Worm (Caenorhabditis elegans) whole organism, mixed stage, embryonic: ENCODE data around the gene ZK418.13.

Experiments
- M03D4.4 ChIP-seq: sonication (generic microtip); optimal IDR thresholded peaks from 2 replicates; lab custom pipeline; 2017; ENCODE audit warnings: mild to moderate bottlenecking, missing genetic modification characterization, missing compliant biosample characterization
- bed-3 ChIP-seq: fragments of 200-800 bp; sonication (Bioruptor generic); optimal IDR thresholded peaks from 3 replicates; lab custom pipeline; 2018; ENCODE audit warnings: mild to moderate bottlenecking, missing genetic modification characterization, moderate library complexity, missing compliant biosample characterization
- blmp-1 ChIP-seq: fragments of 150-350 bp; optimal IDR thresholded peaks from 2 replicates; lab custom pipeline; 2014; ENCODE audit warnings: missing biosample characterization, missing genetic modification characterization
- ceh-39 ChIP-seq: fragments of 150-350 bp; optimal IDR thresholded peaks from 2 replicates; lab custom pipeline; 2014; ENCODE audit warnings: missing biosample characterization, missing genetic modification characterization
- ceh-43 ChIP-seq: fragments of 200-800 bp; sonication (Bioruptor generic); optimal IDR thresholded peaks from 2 replicates; lab custom pipeline; 2018; ENCODE audit warnings: mild to moderate bottlenecking, missing genetic modification characterization, moderate library complexity, missing compliant biosample characterization
- ceh-83 ChIP-seq: fragments of 200-800 bp; sonication (Bioruptor generic); optimal IDR thresholded peaks from 2 replicates; lab custom pipeline; 2018; ENCODE audit warnings: mild to moderate bottlenecking, missing genetic modification characterization, missing compliant biosample characterization
- ces-1 ChIP-seq: fragments of 150-350 bp; optimal IDR thresholded peaks from 2 replicates; lab custom pipeline; 2014; ENCODE audit warnings: missing biosample characterization, missing genetic modification reagents, missing genetic modification characterization
- cnd-1 ChIP-seq: fragments of 200-800 bp; sonication (Bioruptor generic); optimal IDR thresholded peaks from 2 replicates; lab custom pipeline; 2018; ENCODE audit warnings: mild to moderate bottlenecking, missing genetic modification characterization, missing compliant biosample characterization
- drap-1 ChIP-seq: fragments of 200-800 bp; sonication (Bioruptor generic); optimal IDR thresholded peaks from 3 replicates; lab custom pipeline; 2018; ENCODE audit warnings: mild to moderate bottlenecking, missing genetic modification characterization, missing compliant biosample characterization
- elt-1 ChIP-seq: sonication (generic microtip); optimal IDR thresholded peaks from 2 replicates; lab custom pipeline; 2017; ENCODE audit warnings: missing genetic modification characterization, mild to moderate bottlenecking, missing compliant biosample characterization, antibody characterized with exemption, moderate library complexity, borderline replicate concordance; ENCODE audit not compliant: insufficient read depth
- elt-3 ChIP-seq: fragments of 150-350 bp; optimal IDR thresholded peaks from 2 replicates; lab custom pipeline; 2014; ENCODE audit warnings: missing biosample characterization, missing genetic modification characterization
- flh-1 ChIP-seq: fragments of 200-800 bp; sonication (Bioruptor generic); optimal IDR thresholded peaks from 2 replicates; lab custom pipeline; 2018; ENCODE audit warnings: mild to moderate bottlenecking, missing genetic modification characterization, moderate library complexity, missing compliant biosample characterization
- ham-2 ChIP-seq: fragments of 200-800 bp; sonication (Bioruptor generic); optimal IDR thresholded peaks from 2 replicates; lab custom pipeline; 2018; ENCODE audit warnings: mild to moderate bottlenecking, missing genetic modification characterization, missing compliant biosample characterization
- hlh-1 ChIP-seq: fragments of 150-350 bp; optimal IDR thresholded peaks from 2 replicates; lab custom pipeline; 2014; ENCODE audit warnings: missing biosample characterization, missing genetic modification reagents, missing genetic modification characterization
- lin-13 ChIP-seq: fragments of 150-350 bp; optimal IDR thresholded peaks from 2 replicates; lab custom pipeline; 2014; ENCODE audit warnings: missing biosample characterization, missing genetic modification characterization
- lin-32 ChIP-seq: fragments of 200-800 bp; sonication (Bioruptor generic); optimal IDR thresholded peaks from 2 replicates; lab custom pipeline; 2018; ENCODE audit warnings: mild to moderate bottlenecking, missing genetic modification characterization, missing compliant biosample characterization
- lsy-2 ChIP-seq: fragments of 150-350 bp; optimal IDR thresholded peaks from 2 replicates; lab custom pipeline; 2014; ENCODE audit warnings: missing biosample characterization, missing genetic modification characterization
- mab-5 ChIP-seq: fragments of 150-350 bp; optimal IDR thresholded peaks from 2 replicates; lab custom pipeline; 2014; ENCODE audit warnings: missing biosample characterization, missing genetic modification characterization
- mep-1 ChIP-seq: fragments of 150-350 bp; optimal IDR thresholded peaks from 2 replicates; lab custom pipeline; 2017; ENCODE audit warnings: missing biosample characterization, missing genetic modification reagents, missing genetic modification characterization, inconsistent platforms
- mls-2 ChIP-seq: sonication (generic microtip); optimal IDR thresholded peaks from 2 replicates; lab custom pipeline; 2016; ENCODE audit warnings: mild to moderate bottlenecking, missing genetic modification characterization, moderate library complexity, missing compliant biosample characterization
- nhr-12 ChIP-seq: fragments of 150-350 bp; optimal IDR thresholded peaks from 2 replicates; lab custom pipeline; 2014; ENCODE audit warnings: missing biosample characterization, missing genetic modification characterization
- nhr-2 ChIP-seq: fragments of 150-350 bp; optimal IDR thresholded peaks from 2 replicates; lab custom pipeline; 2014; ENCODE audit warnings: missing biosample characterization, missing genetic modification characterization
- nhr-237 ChIP-seq: fragments of 150-350 bp; optimal IDR thresholded peaks from 2 replicates; lab custom pipeline; 2014; ENCODE audit warnings: missing biosample characterization, missing genetic modification characterization
- nhr-28 ChIP-seq: fragments of 150-350 bp; optimal IDR thresholded peaks from 2 replicates; lab custom pipeline; 2014; ENCODE audit warnings: missing biosample characterization, missing genetic modification characterization
- nhr-76 ChIP-seq: sonication (generic microtip); optimal IDR thresholded peaks from 2 replicates; lab custom pipeline; 2017; ENCODE audit warnings: missing biosample characterization, missing genetic modification characterization
- pha-4 ChIP-seq: fragments of 150-350 bp; optimal IDR thresholded peaks from 2 replicates; lab custom pipeline; 2018; ENCODE audit warnings: missing biosample characterization, missing genetic modification reagents, missing genetic modification characterization
- sem-2 ChIP-seq: fragments of 200-800 bp; sonication (Bioruptor generic); optimal IDR thresholded peaks from 2 replicates; lab custom pipeline; 2018; ENCODE audit warnings: mild to moderate bottlenecking, missing genetic modification characterization, missing compliant biosample characterization
- snpc-4 ChIP-seq: fragments of 150-350 bp; optimal IDR thresholded peaks from 2 replicates; lab custom pipeline; 2014; ENCODE audit warnings: missing biosample characterization, missing genetic modification characterization
- sptf-1 ChIP-seq: sonication (generic microtip); optimal IDR thresholded peaks from 2 replicates; lab custom pipeline; 2017; ENCODE audit warnings: mild to moderate bottlenecking, missing genetic modification characterization, moderate library complexity, missing compliant biosample characterization
- tbx-8 ChIP-seq: fragments of 200-800 bp; sonication (Bioruptor generic); optimal IDR thresholded peaks from 2 replicates; lab custom pipeline; 2018; ENCODE audit warnings: mild to moderate bottlenecking, missing genetic modification characterization, moderate library complexity, missing compliant biosample characterization
- unc-120 ChIP-seq: sonication (generic microtip); optimal IDR thresholded peaks from 2 replicates; lab custom pipeline; 2017; ENCODE audit warnings: missing genetic modification characterization, missing compliant biosample characterization; ENCODE audit not compliant: poor library complexity, severe bottlenecking
- unc-39 ChIP-seq: fragments of 150-350 bp; optimal IDR thresholded peaks from 2 replicates; lab custom pipeline; 2014; ENCODE audit warnings: missing biosample characterization, missing genetic modification characterization
- unc-62 ChIP-seq: fragments of 150-350 bp; optimal IDR thresholded peaks from 2 replicates; lab custom pipeline; 2014; ENCODE audit warnings: missing biosample characterization, missing genetic modification reagents, missing genetic modification characterization
- zip-8 ChIP-seq: fragments of 150-350 bp; optimal IDR thresholded peaks from 2 replicates; lab custom pipeline; 2014; ENCODE audit warnings: missing biosample characterization, missing genetic modification characterization
- ztf-11 ChIP-seq: fragments of 150-350 bp; optimal IDR thresholded peaks from 2 replicates; lab custom pipeline; 2014; ENCODE audit warnings: missing biosample characterization, missing genetic modification characterization

Gene ZK418.13

DNA sequence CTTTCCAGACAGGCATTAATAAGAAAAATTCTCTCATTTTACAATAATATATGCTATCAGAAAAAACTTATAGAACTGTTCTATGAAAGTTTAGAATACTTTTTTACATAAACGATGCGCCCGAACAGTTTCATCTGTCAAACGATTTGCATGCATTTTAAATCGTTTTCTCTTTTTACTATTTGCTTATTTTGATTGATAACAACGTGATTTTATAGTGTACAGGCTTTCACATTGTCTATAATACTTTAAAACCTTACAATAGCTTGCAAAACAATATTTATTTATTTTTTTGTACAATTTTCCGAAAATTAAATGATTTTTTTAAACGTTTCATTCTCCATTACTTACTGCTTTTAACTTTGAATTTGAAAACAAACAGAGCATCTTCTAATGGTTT lies 30.6 kb downstream of the ZK418.13 start, which contains the start of gene R01H2.7:
Gene R01H2.7 (minus strand): TSS at position 101 of the 400 bp plus-strand sequence.
- TF ChIP-seq blmp-1 (tag; lab: Kevin White, UChicago), result no peak
- no peak for TF ChIP-seq sptf-1 (tag; lab: Kevin White, UChicago)
- no peak for TF ChIP-seq mep-1 (tag; lab: Kevin White, UChicago)

DNA sequence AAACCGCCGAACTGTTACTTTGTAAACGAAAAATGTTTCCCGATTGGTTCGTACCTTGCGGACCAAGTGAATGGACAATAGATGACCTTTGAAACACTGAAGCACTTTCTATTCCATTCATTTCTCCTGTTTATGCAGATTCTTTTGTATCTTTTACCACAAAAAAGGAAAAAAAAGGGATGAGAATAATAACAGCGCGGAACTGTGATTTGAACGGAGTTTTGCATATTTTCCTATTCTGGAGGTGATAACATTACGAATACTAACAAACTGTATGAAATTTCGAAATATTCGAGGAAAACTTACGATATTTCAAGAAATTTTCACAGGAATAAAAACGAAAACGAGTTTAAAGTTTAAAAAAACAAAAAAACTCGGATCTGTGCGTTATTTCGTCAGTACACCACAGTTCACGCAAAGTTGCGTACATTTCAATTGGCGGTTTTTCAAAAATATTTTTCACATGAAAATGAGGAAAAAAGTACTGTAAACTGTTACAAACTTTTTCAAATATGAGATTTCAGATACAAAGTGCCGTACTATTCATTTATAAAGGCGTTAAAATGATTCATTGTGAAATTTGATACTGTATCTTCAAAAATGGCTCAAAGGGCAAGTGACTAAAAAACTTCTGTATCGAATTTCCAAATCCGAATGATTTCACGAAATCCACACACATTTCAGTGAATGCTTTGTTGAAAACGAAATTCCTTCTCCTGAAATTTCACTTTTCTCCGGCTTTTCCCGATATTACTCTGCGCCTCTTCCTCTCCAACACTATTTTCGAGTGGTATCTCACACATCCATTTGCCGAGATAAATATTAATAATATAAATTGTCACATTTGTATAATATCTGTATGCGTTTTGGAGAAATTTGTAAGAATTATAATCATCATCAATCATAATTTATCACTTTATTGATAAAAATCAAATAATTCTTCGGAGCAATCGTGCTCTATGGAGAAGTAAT lies 41.7 kb downstream of the ZK418.13 start:
- TF ChIP-seq blmp-1 (tag; lab: Kevin White, UChicago) (peak; percentile 80), cnd-1 (tag; lab: Kevin White, UChicago) (no peak)

DNA sequence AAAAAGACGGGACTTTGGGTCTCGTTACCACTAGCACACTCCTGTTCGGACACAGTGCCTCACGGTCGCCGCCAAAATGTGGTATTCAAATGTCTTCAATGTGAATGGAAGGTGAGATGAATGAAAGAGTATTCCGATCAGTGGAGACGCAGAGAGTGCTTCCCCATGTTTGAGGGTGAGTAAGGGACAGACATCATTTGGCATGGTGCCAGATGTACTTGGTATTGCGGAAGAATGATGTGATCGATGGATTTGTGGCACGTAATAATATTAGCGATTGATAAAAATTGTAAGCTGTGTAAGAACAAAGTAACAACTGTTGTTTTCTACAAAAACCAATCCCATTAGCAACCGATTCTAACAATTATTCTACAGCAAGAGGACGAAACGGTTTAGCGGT lies 44.2 kb downstream of the ZK418.13 start:
- TF ChIP-seq elt-3 (tag; lab: Kevin White, UChicago) (no peak), mep-1 (tag; lab: Kevin White, UChicago) (no peak), ces-1 (GFP tag; lab: Kevin White, UChicago) (no peak), snpc-4 (tag; lab: Kevin White, UChicago) (no peak), hlh-1 (peak; percentile 31), nhr-28 (tag; lab: Kevin White, UChicago) (no peak), ceh-43 (GFP tag; lab: Kevin White, UChicago) (no peak), elt-1 (tag; lab: Kevin White, UChicago) (no peak)

DNA sequence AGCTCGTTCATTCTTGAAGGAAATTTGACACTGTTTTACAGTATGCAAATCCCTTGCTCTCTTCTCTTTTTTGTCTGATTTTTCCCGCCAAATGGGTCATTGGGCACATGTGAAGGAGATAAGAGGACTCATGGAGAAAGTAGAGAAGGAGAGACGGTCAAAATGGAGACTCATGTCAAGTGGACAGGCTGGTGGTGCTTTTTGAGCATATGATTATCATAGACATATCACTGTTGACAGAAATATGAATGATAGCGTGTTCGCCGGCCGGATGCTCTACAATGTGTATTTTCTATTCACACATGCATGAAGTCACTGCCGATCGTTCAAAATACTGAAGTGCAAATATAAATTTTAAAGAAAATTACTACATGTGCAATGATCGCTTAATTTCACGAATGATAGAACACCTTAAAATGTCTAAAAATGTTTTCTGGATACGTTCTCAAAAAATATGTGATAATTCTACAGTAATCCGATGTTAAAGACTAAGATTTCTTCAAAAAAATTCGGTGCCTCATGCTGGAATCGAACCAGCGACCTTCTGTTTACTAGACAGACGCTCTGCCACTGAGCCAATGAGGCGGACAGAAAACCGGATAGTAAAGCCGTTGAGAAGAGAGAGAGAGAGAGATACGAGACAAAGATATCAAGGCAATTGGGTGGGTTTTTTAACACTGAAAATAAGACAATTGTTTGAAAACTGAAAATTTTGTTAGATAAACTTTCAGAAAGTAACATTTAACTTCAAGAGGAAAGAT lies 46.1 kb downstream of the ZK418.13 start:
- no peak for TF ChIP-seq snpc-4 (tag; lab: Kevin White, UChicago)
- TF ChIP-seq blmp-1 (tag; lab: Kevin White, UChicago), result no peak
- TF ChIP-seq nhr-28 (tag; lab: Kevin White, UChicago), result no peak
- no peak for TF ChIP-seq unc-62 (GFP tag; lab: Kevin White, UChicago)
- TF ChIP-seq zip-8 (tag; lab: Kevin White, UChicago), result no peak
- TF ChIP-seq lin-13 (tag; lab: Kevin White, UChicago), result no peak
- peak; percentile 75 for TF ChIP-seq sptf-1 (tag; lab: Kevin White, UChicago)
- no peak for TF ChIP-seq hlh-1
- TF ChIP-seq drap-1 (GFP tag; lab: Kevin White, UChicago), result peak; percentile 34
- peak; percentile 49 for TF ChIP-seq mls-2 (tag; lab: Kevin White, UChicago)
- TF ChIP-seq pha-4, result no peak
- TF ChIP-seq ces-1 (GFP tag; lab: Kevin White, UChicago), result no peak
- peak; percentile 33 for TF ChIP-seq bed-3 (GFP tag; lab: Kevin White, UChicago)
- no peak for TF ChIP-seq lin-32 (GFP tag; lab: Kevin White, UChicago)
- TF ChIP-seq ztf-11, result no peak
- no peak for TF ChIP-seq tbx-8 (GFP tag; lab: Kevin White, UChicago)
- TF ChIP-seq flh-1 (GFP tag; lab: Kevin White, UChicago), result no peak
- TF ChIP-seq nhr-12 (tag; lab: Kevin White, UChicago), result no peak
- peak; percentile 71 for TF ChIP-seq ceh-83
- TF ChIP-seq elt-3 (tag; lab: Kevin White, UChicago), result no peak
- TF ChIP-seq nhr-2 (tag; lab: Kevin White, UChicago), result no peak
- peak; percentile 75 for TF ChIP-seq cnd-1 (tag; lab: Kevin White, UChicago)
- no peak for TF ChIP-seq ceh-39
- TF ChIP-seq unc-39 (tag; lab: Kevin White, UChicago), result no peak
- TF ChIP-seq mep-1 (tag; lab: Kevin White, UChicago), result no peak
- TF ChIP-seq nhr-76 (tag; lab: Kevin White, UChicago), result no peak
- no peak for TF ChIP-seq nhr-237
- TF ChIP-seq ham-2 (GFP tag; lab: Kevin White, UChicago), result no peak
- peak; percentile 45 for TF ChIP-seq unc-120 (tag; lab: Kevin White, UChicago)
- no peak for TF ChIP-seq elt-1 (tag; lab: Kevin White, UChicago)
- no peak for TF ChIP-seq mab-5 (tag; lab: Kevin White, UChicago)
- peak; percentile 38 for TF ChIP-seq ceh-43 (GFP tag; lab: Kevin White, UChicago)
- peak; percentile 10 for TF ChIP-seq lsy-2 (tag; lab: Kevin White, UChicago)
- peak; percentile 71 for TF ChIP-seq M03D4.4 (tag; lab: Kevin White, UChicago)
- TF ChIP-seq sem-2 (GFP tag; lab: Kevin White, UChicago), result peak; percentile 61
- TF ChIP-seq, all 35 proteins: peak for 11
